Worm (Caenorhabditis elegans) whole organism, L3 larva: ENCODE measurements around the gene syx-2.

ENCODE experiments used
- ZK546.5 ChIP-seq: sonication (generic microtip); optimal IDR thresholded peaks from 2 replicates; lab custom pipeline; 2017; ENCODE audit warnings: missing biosample characterization, missing genetic modification characterization
- ama-1 ChIP-seq: fragments of 150-350 bp; optimal IDR thresholded peaks from 2 replicates; lab custom pipeline; 2018
- jun-1 ChIP-seq: fragments of 150-350 bp; optimal IDR thresholded peaks from 2 replicates; lab custom pipeline; 2014; ENCODE audit warnings: missing biosample characterization, missing genetic modification reagents, missing genetic modification characterization
- mdl-1 ChIP-seq: fragments of 150-350 bp; optimal IDR thresholded peaks from 2 replicates; lab custom pipeline; 2014; ENCODE audit warnings: missing biosample characterization, missing genetic modification characterization
- nhr-11 ChIP-seq: fragments of 150-350 bp; optimal IDR thresholded peaks from 2 replicates; lab custom pipeline; 2014; ENCODE audit warnings: missing biosample characterization, missing genetic modification characterization
- sea-2 ChIP-seq: fragments of 150-350 bp; sonication (generic microtip); optimal IDR thresholded peaks from 4 replicates; lab custom pipeline; 2014; ENCODE audit warnings: missing biosample characterization, missing genetic modification reagents, missing genetic modification characterization

ce11 chrX:13941865-13942264 lies 18.1 kb upstream of the syx-2 start:
- TF ChIP-seq ZK546.5 (tag; lab: Kevin White, UChicago) (no peak), nhr-11 (tag; lab: Kevin White, UChicago) (no peak), jun-1 (tag; lab: Kevin White, UChicago) (no peak), ama-1 (lab: Kevin White, UChicago) (no peak), mdl-1 (no peak), sea-2 (no peak)
